Worm (Caenorhabditis elegans): Measurements from ENCODE around the gene C05D12.3.

ce11 chrII:11464427-11464944 lies 39.4 kb downstream of the C05D12.3 start, which contains the start of the genes aars-1 and rga-1:
- TF ChIP-seq nhr-77 (tag; optimal IDR thresholded peaks at IDR 0.05), result no peak
- no peak for TF ChIP-seq lin-39 (tag; optimal IDR thresholded peaks at IDR 0.05)

Measured in whole organism, L3 larva.